Worm (Caenorhabditis elegans) whole organism, L4 larva: ENCODE data around the gene nasp-1.
A peak's percentile ranks its signal among the peaks of the same experiment; 100 is the strongest.

Experiments used
- F26F4.8 ChIP-seq: fragments of 200-800 bp; sonication (Bioruptor generic); conservative IDR thresholded peaks from 2 replicates; pipeline ENCODE4 v1.3.6; 2022; ENCODE audit warnings: missing genetic modification characterization, missing compliant biosample characterization
- R02D3.7 ChIP-seq: fragments of 150-350 bp; sonication (generic microtip); optimal IDR thresholded peaks from 3 replicates; lab custom pipeline; 2014; ENCODE audit warnings: missing biosample characterization, missing genetic modification characterization
- T26A8.4 ChIP-seq: fragments of 200-800 bp; sonication (Bioruptor generic); IDR thresholded peaks from 2 replicates; pipeline ENCODE4 v1.3.6; 2022; ENCODE audit warnings: missing genetic modification characterization, missing compliant biosample characterization
- Y48G9A.11 ChIP-seq: fragments of 200-800 bp; sonication (Bioruptor generic); IDR thresholded peaks from 2 replicates; pipeline ENCODE4 v1.3.6; 2022; ENCODE audit warnings: missing genetic modification reagents, missing genetic modification characterization, missing compliant biosample characterization
- Y5F2A.4 ChIP-seq: fragments of 200-800 bp; sonication (Bioruptor generic); optimal IDR thresholded peaks from 2 replicates; lab custom pipeline; 2018; ENCODE audit warnings: mild to moderate bottlenecking, missing genetic modification characterization, missing compliant biosample characterization
- ZK546.5 ChIP-seq, 2 experiments: sonication (generic microtip); optimal IDR thresholded peaks; 2 replicates each; lab custom pipeline; 2017; ENCODE audit warnings: missing biosample characterization in 2 of 2, missing genetic modification characterization in 2 of 2
- ama-1 ChIP-seq: fragments of 150-350 bp; optimal IDR thresholded peaks from 2 replicates; lab custom pipeline; 2014; ENCODE audit warnings: inconsistent platforms, mixed read lengths
- arid-1 ChIP-seq: fragments of 200-800 bp; sonication (Bioruptor generic); conservative IDR thresholded peaks from 2 replicates; pipeline ENCODE4 v1.3.6; 2022; ENCODE audit warnings: missing genetic modification reagents, missing genetic modification characterization, missing compliant biosample characterization
- attf-4 ChIP-seq: sonication (generic microtip); optimal IDR thresholded peaks from 3 replicates; lab custom pipeline; 2017; ENCODE audit warnings: missing biosample characterization, missing genetic modification characterization
- ceh-28 ChIP-seq: fragments of 150-350 bp; optimal IDR thresholded peaks from 2 replicates; lab custom pipeline; 2014; ENCODE audit warnings: missing biosample characterization, missing genetic modification reagents, missing genetic modification characterization
- ceh-44 ChIP-seq: fragments of 200-800 bp; sonication (Bioruptor generic); IDR thresholded peaks from 2 replicates; pipeline ENCODE4 v1.3.6; 2022; ENCODE audit warnings: missing genetic modification reagents, missing genetic modification characterization, missing compliant biosample characterization
- ceh-82 ChIP-seq: sonication (generic microtip); optimal IDR thresholded peaks from 2 replicates; lab custom pipeline; 2017; ENCODE audit warnings: missing biosample characterization, missing genetic modification characterization
- ces-1 ChIP-seq: fragments of 150-350 bp; sonication (generic microtip); optimal IDR thresholded peaks from 4 replicates; lab custom pipeline; 2014; ENCODE audit warnings: missing biosample characterization, missing genetic modification reagents, missing genetic modification characterization
- ctbp-1 ChIP-seq: fragments of 200-800 bp; sonication (Bioruptor generic); IDR thresholded peaks from 2 replicates; pipeline ENCODE4 v1.3.6; 2022; ENCODE audit warnings: missing genetic modification reagents, missing genetic modification characterization, missing compliant biosample characterization
- daf-8 ChIP-seq: fragments of 200-800 bp; sonication (Bioruptor generic); IDR thresholded peaks from 2 replicates; pipeline ENCODE4 v1.3.6; 2022; ENCODE audit warnings: missing genetic modification characterization, missing compliant biosample characterization
- dmd-8 ChIP-seq: fragments of 200-800 bp; sonication (Bioruptor generic); IDR thresholded peaks from 2 replicates; pipeline ENCODE4 v1.3.6; 2022; ENCODE audit warnings: missing genetic modification characterization, missing compliant biosample characterization
- duxl-1 ChIP-seq: sonication (generic microtip); optimal IDR thresholded peaks from 2 replicates; lab custom pipeline; 2016; ENCODE audit warnings: mild to moderate bottlenecking, missing genetic modification characterization, moderate library complexity, missing compliant biosample characterization; ENCODE audit not compliant: poor library complexity
- fkh-10 ChIP-seq: fragments of 150-350 bp; optimal IDR thresholded peaks from 2 replicates; lab custom pipeline; 2014; ENCODE audit warnings: missing biosample characterization, missing genetic modification reagents, missing genetic modification characterization
- fos-1 ChIP-seq: fragments of 150-350 bp; optimal IDR thresholded peaks from 2 replicates; lab custom pipeline; 2014; ENCODE audit warnings: missing biosample characterization, missing genetic modification characterization
- hlh-30 ChIP-seq: sonication (generic microtip); optimal IDR thresholded peaks from 2 replicates; lab custom pipeline; 2017; ENCODE audit warnings: antibody characterized with exemption, mild to moderate bottlenecking, missing genetic modification characterization, missing compliant biosample characterization; ENCODE audit not compliant: insufficient read depth
- jun-1 ChIP-seq: fragments of 150-350 bp; optimal IDR thresholded peaks from 2 replicates; lab custom pipeline; 2014; ENCODE audit warnings: missing biosample characterization, missing genetic modification reagents, missing genetic modification characterization
- lim-7 ChIP-seq: fragments of 200-800 bp; sonication (Bioruptor generic); IDR thresholded peaks from 2 replicates; pipeline ENCODE4 v1.3.6; 2022; ENCODE audit warnings: missing genetic modification characterization, missing compliant biosample characterization
- lir-3 ChIP-seq: sonication (generic microtip); optimal IDR thresholded peaks from 2 replicates; lab custom pipeline; 2016; ENCODE audit warnings: mild to moderate bottlenecking, missing genetic modification characterization, missing compliant biosample characterization
- madf-5 ChIP-seq, 2 experiments: fragments of 200-800 bp; sonication (Bioruptor generic); IDR thresholded peaks; 2 replicates each; pipeline ENCODE4 v1.3.6; 2022; ENCODE audit warnings: missing compliant biosample characterization in 2 of 2, missing genetic modification characterization in 2 of 2
- madf-9 ChIP-seq: fragments of 200-800 bp; sonication (Bioruptor generic); conservative IDR thresholded peaks from 2 replicates; pipeline ENCODE4 v1.3.6; 2022; ENCODE audit warnings: missing genetic modification reagents, missing genetic modification characterization, missing compliant biosample characterization
- mdl-1 ChIP-seq, 2 experiments: fragments of 150-350 bp in 1 of 2; sonication (generic microtip) in 1 of 2; optimal IDR thresholded peaks; 2 replicates each; lab custom pipeline; 2014 to 2017; ENCODE audit warnings: missing biosample characterization in 2 of 2, missing genetic modification characterization in 2 of 2
- mdt-29 ChIP-seq: fragments of 200-800 bp; sonication (Bioruptor generic); IDR thresholded peaks from 2 replicates; pipeline ENCODE4 v1.3.6; 2022; ENCODE audit warnings: missing genetic modification reagents, missing genetic modification characterization, missing compliant biosample characterization
- mxl-3 ChIP-seq: fragments of 200-800 bp; sonication (Bioruptor generic); optimal IDR thresholded peaks from 2 replicates; lab custom pipeline; 2018; ENCODE audit warnings: mild to moderate bottlenecking, missing genetic modification characterization, missing compliant biosample characterization
- nhr-102 ChIP-seq: sonication (generic microtip); optimal IDR thresholded peaks from 2 replicates; lab custom pipeline; 2016; ENCODE audit warnings: mild to moderate bottlenecking, missing genetic modification characterization, moderate library complexity, missing compliant biosample characterization
- nhr-25 ChIP-seq: sonication (generic microtip); optimal IDR thresholded peaks from 2 replicates; lab custom pipeline; 2017; ENCODE audit warnings: missing genetic modification characterization, mild to moderate bottlenecking, missing compliant biosample characterization, antibody characterized with exemption, moderate library complexity, borderline replicate concordance; ENCODE audit not compliant: insufficient read depth
- nhr-28 ChIP-seq: fragments of 150-350 bp; optimal IDR thresholded peaks from 2 replicates; lab custom pipeline; 2014; ENCODE audit warnings: missing biosample characterization, missing genetic modification characterization
- nhr-41 ChIP-seq: fragments of 200-800 bp; sonication (Bioruptor generic); IDR thresholded peaks from 2 replicates; pipeline ENCODE4 v1.3.6; 2022; ENCODE audit warnings: missing genetic modification reagents, missing genetic modification characterization, missing compliant biosample characterization
- nhr-77 ChIP-seq: fragments of 150-350 bp; optimal IDR thresholded peaks from 2 replicates; lab custom pipeline; 2014; ENCODE audit warnings: missing biosample characterization, missing genetic modification characterization
- pha-4 ChIP-seq, 2 experiments: fragments of 150-350 bp in 1 of 2; fragments of 200-800 bp in 1 of 2; sonication (Bioruptor generic) in 1 of 2; IDR thresholded peaks in 1 of 2; optimal IDR thresholded peaks in 1 of 2; 2 replicates each; pipeline versions ENCODE4 v1.3.6 to Lab custom; 2014 to 2022; ENCODE audit warnings: missing genetic modification characterization in 2 of 2, missing genetic modification reagents in 2 of 2, missing biosample characterization in 1 of 2, missing compliant biosample characterization in 1 of 2
- rbr-2 ChIP-seq: sonication (generic microtip); optimal IDR thresholded peaks from 2 replicates; lab custom pipeline; 2016; ENCODE audit warnings: missing genotype, missing genetic modification characterization, missing compliant biosample characterization
- sdz-12 ChIP-seq: fragments of 200-800 bp; sonication (Bioruptor generic); optimal IDR thresholded peaks from 2 replicates; lab custom pipeline; 2018; ENCODE audit warnings: mild to moderate bottlenecking, missing genetic modification characterization, missing compliant biosample characterization
- spr-3 ChIP-seq: fragments of 200-800 bp; sonication (Bioruptor generic); optimal IDR thresholded peaks from 2 replicates; lab custom pipeline; 2018; ENCODE audit warnings: mild to moderate bottlenecking, missing genetic modification characterization, missing compliant biosample characterization
- tra-1 ChIP-seq: fragments of 200-800 bp; sonication (Bioruptor generic); IDR thresholded peaks from 2 replicates; pipeline ENCODE4 v1.3.6; 2022; ENCODE audit warnings: missing genetic modification reagents, missing genetic modification characterization, missing compliant biosample characterization
- unc-62 ChIP-seq, 3 experiments: fragments of 150-350 bp in 1 of 3; sonication (generic microtip); optimal IDR thresholded peaks in 2 of 3; peaks in 1 of 3; 1 replicate in 1 of 3; 2 replicates in 2 of 3; lab custom pipeline; 2014 to 2017; ENCODE audit warnings: missing biosample characterization in 3 of 3, missing genetic modification characterization in 3 of 3, missing genetic modification reagents in 3 of 3, missing genotype in 1 of 3
- zfp-2 ChIP-seq: sonication (generic microtip); optimal IDR thresholded peaks from 2 replicates; lab custom pipeline; 2016; ENCODE audit warnings: mild to moderate bottlenecking, missing genetic modification characterization, missing compliant biosample characterization
- zip-11 ChIP-seq: fragments of 200-800 bp; sonication (Bioruptor generic); IDR thresholded peaks from 2 replicates; pipeline ENCODE4 v1.3.6; 2022; ENCODE audit warnings: missing genetic modification characterization, missing compliant biosample characterization
- zip-2 ChIP-seq: fragments of 150-350 bp; optimal IDR thresholded peaks from 2 replicates; lab custom pipeline; 2014; ENCODE audit warnings: missing biosample characterization, missing genetic modification characterization

Gene nasp-1

ce11 chrII:11097154-11097887 lies 9.1 kb upstream of the nasp-1 start, which contains the start of the genes rpl-36.A and nuo-1 (continued):
- TF ChIP-seq ama-1 (lab: Kevin White, UChicago), result peak; percentile 56
- TF ChIP-seq nhr-41 (GFP tag; lab: Robert Waterston, UW), result no peak
- no peak for TF ChIP-seq fos-1 (tag; lab: Kevin White, UChicago)
- peak in 1 of 2 experiments; percentile 27 for TF ChIP-seq mdl-1 (tag; optimal IDR thresholded peaks at IDR 0.05; lab: Kevin White, UChicago)
- TF ChIP-seq jun-1 (tag; lab: Kevin White, UChicago), result no peak
- peak; percentile 83 for TF ChIP-seq Y48G9A.11 (GFP tag; lab: Robert Waterston, UW)
- peak in 1 of 2 experiments; percentile 6 for TF ChIP-seq ZK546.5 (tag; optimal IDR thresholded peaks at IDR 0.05; lab: Kevin White, UChicago)
- TF ChIP-seq daf-8, result no peak
- TF ChIP-seq ces-1, result no peak
- no peak for TF ChIP-seq arid-1 (GFP tag; lab: Robert Waterston, UW)
- no peak for TF ChIP-seq spr-3 (GFP tag; lab: Kevin White, UChicago)
- no peak for TF ChIP-seq zfp-2 (tag; lab: Kevin White, UChicago)
- no peak for TF ChIP-seq sdz-12 (GFP tag; lab: Kevin White, UChicago)
- no peak for TF ChIP-seq ctbp-1 (GFP tag; lab: Robert Waterston, UW)
- TF ChIP-seq lim-7, result no peak

DNA sequence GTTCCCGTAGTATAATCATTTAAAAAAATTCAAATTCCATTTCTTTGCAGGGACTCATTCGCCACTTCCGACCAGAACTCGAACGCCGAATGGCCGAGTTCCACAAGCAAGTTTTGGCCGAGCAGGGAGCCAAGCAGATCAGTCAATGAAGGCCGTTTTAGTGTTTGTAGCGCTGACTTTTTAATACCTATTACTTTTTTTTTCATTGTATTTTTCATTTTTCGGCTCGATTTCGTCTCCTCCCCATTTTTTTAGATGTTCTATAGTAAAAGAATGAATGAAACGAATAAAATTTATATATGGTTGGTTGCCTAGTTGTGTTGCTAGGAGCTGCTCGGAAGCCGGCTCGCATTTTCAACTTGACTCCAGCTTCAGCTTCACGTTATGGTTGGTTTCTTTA lies 6.6 kb upstream of the nasp-1 start, which contains the start of gene C09H10.4:
TSS of gene C09H10.4 (plus strand) at position 301 of the 400 bp plus-strand sequence.
- TF ChIP-seq pha-4 (GFP tag; IDR thresholded peaks at IDR 0.05; lab: Robert Waterston, UW), result 0 out of 2 replicates have a peak, but pooled peaks have one; percentile 11
- TF ChIP-seq pha-4 (tag; optimal IDR thresholded peaks at IDR 0.05; lab: Kevin White, UChicago), result no peak
- TF ChIP-seq unc-62 (GFP tag; optimal IDR thresholded peaks at IDR 0.05 in 1 of 2; lab: Kevin White, UChicago), result peak in 1 of 2 experiments; percentile 36
- no peak for TF ChIP-seq unc-62 (tag; optimal IDR thresholded peaks at IDR 0.05; lab: Kevin White, UChicago)
- no peak for TF ChIP-seq R02D3.7 (tag; lab: Kevin White, UChicago)

DNA sequence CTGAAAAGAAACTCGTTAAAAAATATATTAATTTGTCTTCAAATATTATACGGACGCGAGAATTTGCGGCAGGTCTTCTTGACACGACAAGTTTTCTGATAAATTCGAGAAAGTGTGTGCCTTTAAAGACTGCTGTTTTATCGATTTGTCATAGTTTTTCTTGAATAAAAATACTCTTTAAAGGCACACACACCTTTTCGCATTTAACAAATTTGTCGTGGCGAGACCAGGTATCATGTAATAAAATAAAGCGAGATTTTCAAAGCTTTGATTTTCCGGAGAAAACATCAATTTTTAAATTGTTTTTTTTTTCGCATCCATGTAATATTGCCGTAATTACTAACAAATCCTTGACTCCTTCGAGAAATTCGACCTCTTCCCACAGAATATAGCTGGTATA lies 5.2 kb upstream of the nasp-1 start:
- TF ChIP-seq lim-7 (no peak), madf-5 (GFP tag; IDR thresholded peaks at IDR 0.05; lab: Robert Waterston, UW) (no peak), dmd-8 (no peak), hlh-30 (tag; lab: Kevin White, UChicago) (no peak), mdt-29 (no peak), unc-62 (GFP tag; optimal IDR thresholded peaks at IDR 0.05 in 1 of 2; lab: Kevin White, UChicago) (peak in 1 of 2 experiments; percentile 95), unc-62 (tag; optimal IDR thresholded peaks at IDR 0.05; lab: Kevin White, UChicago) (no peak), ceh-82 (no peak), ama-1 (lab: Kevin White, UChicago) (no peak)

ce11 chrII:11103052-11103451 lies 3.4 kb upstream of the nasp-1 start:
- no peak for TF ChIP-seq nhr-102 (tag; lab: Kevin White, UChicago)
- no peak for TF ChIP-seq Y5F2A.4 (GFP tag; lab: Kevin White, UChicago)
- no peak for TF ChIP-seq zip-2 (tag; lab: Kevin White, UChicago)
- TF ChIP-seq R02D3.7 (tag; lab: Kevin White, UChicago), result no peak
- TF ChIP-seq mxl-3 (GFP tag; lab: Kevin White, UChicago), result peak; percentile 52
- TF ChIP-seq ceh-44, result no peak
- TF ChIP-seq spr-3 (GFP tag; lab: Kevin White, UChicago), result no peak
- no peak for TF ChIP-seq ceh-28
- no peak for TF ChIP-seq mdl-1 (tag; optimal IDR thresholded peaks at IDR 0.05; lab: Kevin White, UChicago)
- no peak for TF ChIP-seq duxl-1 (tag; lab: Kevin White, UChicago)
- no peak for TF ChIP-seq nhr-25
- peak; percentile 72 for TF ChIP-seq nhr-77 (tag; lab: Kevin White, UChicago)
- no peak for TF ChIP-seq ama-1 (lab: Kevin White, UChicago)
- TF ChIP-seq fkh-10 (GFP tag; lab: Kevin White, UChicago), result peak; percentile 29
- no peak for TF ChIP-seq lir-3 (tag; lab: Kevin White, UChicago)
- no peak for TF ChIP-seq Y48G9A.11 (GFP tag; lab: Robert Waterston, UW)
- no peak for TF ChIP-seq arid-1 (GFP tag; lab: Robert Waterston, UW)
- TF ChIP-seq rbr-2 (tag; lab: Kevin White, UChicago), result peak; percentile 56
- no peak for TF ChIP-seq attf-4 (tag; lab: Kevin White, UChicago)
- TF ChIP-seq F26F4.8 (GFP tag; lab: Robert Waterston, UW), result no peak
- no peak for TF ChIP-seq madf-9 (GFP tag; lab: Robert Waterston, UW)
- no peak for TF ChIP-seq tra-1 (GFP tag; lab: Robert Waterston, UW)
- no peak for TF ChIP-seq zip-11 (GFP tag; lab: Robert Waterston, UW)
- TF ChIP-seq fos-1 (tag; lab: Kevin White, UChicago), result no peak
- no peak for TF ChIP-seq T26A8.4
- peak; percentile 77 for TF ChIP-seq nhr-28 (tag; lab: Kevin White, UChicago)
- TF ChIP-seq ces-1, result no peak
